Fruit fly (Drosophila melanogaster): ENCODE data around the gene SdhBL.
A peak's percentile ranks its signal among the peaks of the same experiment; 100 is the strongest.

SdhBL gene

dm6 chrX:18894146-18894545 lies at the start of gene SdhBL:
SdhBL (plus strand) TSS chrX:18894446.
- TF ChIP-seq noc (tag; optimal IDR thresholded peaks at IDR 0.05), result no peak

- TF ChIP-seq noc (tag; optimal IDR thresholded peaks at IDR 0.05), result peak; percentile 90
Measured at dm6 chrX:18848338-18849021, 45.8 kb upstream of the SdhBL start, which contains the start of gene shop. shop (minus strand) TSS chrX:18848566.

dm6 chrX:18849022-18849368 lies 45.3 kb upstream of the SdhBL start:
- no peak for TF ChIP-seq noc (tag; optimal IDR thresholded peaks at IDR 0.05)

dm6 chrX:18857356-18857807 lies 36.9 kb upstream of the SdhBL start, which contains the start of gene CG7322:
CG7322 (minus strand) TSS chrX:18857757.
- TF ChIP-seq noc (tag; optimal IDR thresholded peaks at IDR 0.05), result peak; percentile 19

dm6 chrX:18857916-18858315 lies 36.3 kb upstream of the SdhBL start, which contains the start of gene Usp39:
Usp39 (plus strand) TSS chrX:18858203.
- no peak for TF ChIP-seq noc (tag; optimal IDR thresholded peaks at IDR 0.05)

- no peak for TF ChIP-seq noc (tag; optimal IDR thresholded peaks at IDR 0.05)
Measured at dm6 chrX:18860074-18860473, 34.2 kb upstream of the SdhBL start, which contains the start of gene CG32544. CG32544 (plus strand) TSS chrX:18860284.

- TF ChIP-seq noc (tag; optimal IDR thresholded peaks at IDR 0.05), result peak; percentile 9
Measured at dm6 chrX:18863748-18864482, 30.3 kb upstream of the SdhBL start, which contains the start of the genes CG7326 and Dora. CG7326 (minus strand) TSS chrX:18863776. Dora (plus strand) TSS chrX:18863950.

- no peak for TF ChIP-seq noc (tag; optimal IDR thresholded peaks at IDR 0.05)
Measured at dm6 chrX:18864483-18865358, 29.5 kb upstream of the SdhBL start.

dm6 chrX:18866289-18866832 lies 27.9 kb upstream of the SdhBL start:
- no peak for TF ChIP-seq noc (tag; optimal IDR thresholded peaks at IDR 0.05)

dm6 chrX:18868142-18868541 lies 26.1 kb upstream of the SdhBL start:
- no peak for TF ChIP-seq noc (tag; optimal IDR thresholded peaks at IDR 0.05)

dm6 chrX:18869489-18870132 lies 24.6 kb upstream of the SdhBL start:
- no peak for TF ChIP-seq noc (tag; optimal IDR thresholded peaks at IDR 0.05)

- TF ChIP-seq noc (tag; optimal IDR thresholded peaks at IDR 0.05), result no peak
Measured at dm6 chrX:18883999-18884671, 10.1 kb upstream of the SdhBL start, which contains the start of gene CG7332. CG7332 (plus strand) TSS chrX:18884513.

- TF ChIP-seq noc (tag; optimal IDR thresholded peaks at IDR 0.05), result no peak
Measured at dm6 chrX:18893433-18893832, 813 bp upstream of the SdhBL start, which contains the start of gene Flacc. Flacc (minus strand) TSS chrX:18893636.

- no peak for TF ChIP-seq noc (tag; optimal IDR thresholded peaks at IDR 0.05)
Measured at dm6 chrX:18897294-18897693, 3.0 kb downstream of the SdhBL start.
